Worm (Caenorhabditis elegans): ENCODE results near the gene C29H12.2.

- TF ChIP-seq ztf-29 (GFP tag; IDR thresholded peaks at IDR 0.05) (no peak), ref-1 (GFP tag; conservative IDR thresholded peaks at IDR 0.05) (no peak)
Observed at ce11 chrII:6097441-6097840, 26.2 kb upstream of the C29H12.2 start, which contains the start of the genes tpp-2 and rbbp-5.

Measured in whole organism, midembryonic.